Worm (Caenorhabditis elegans) whole organism, L2 larva: ENCODE data around the gene clec-196.

Source experiments
- C34F6.9 ChIP-seq: fragments of 150-350 bp; optimal IDR thresholded peaks from 2 replicates; lab custom pipeline; 2014; ENCODE audit warnings: missing biosample characterization, missing genetic modification characterization
- F13H6.1 ChIP-seq: sonication (generic microtip); optimal IDR thresholded peaks from 2 replicates; lab custom pipeline; 2016; ENCODE audit warnings: missing genetic modification characterization, missing compliant biosample characterization
- R02D3.7 ChIP-seq: fragments of 150-350 bp; optimal IDR thresholded peaks from 2 replicates; lab custom pipeline; 2014; ENCODE audit warnings: missing biosample characterization, missing genetic modification characterization
- aly-2 ChIP-seq: fragments of 150-350 bp; optimal IDR thresholded peaks from 2 replicates; lab custom pipeline; 2014; ENCODE audit warnings: missing biosample characterization, missing genetic modification characterization
- ama-1 ChIP-seq: fragments of 150-350 bp; optimal IDR thresholded peaks from 2 replicates; lab custom pipeline; 2018; ENCODE audit warnings: inconsistent platforms
- blmp-1 ChIP-seq: sonication (generic microtip); optimal IDR thresholded peaks from 2 replicates; lab custom pipeline; 2017; ENCODE audit warnings: missing genetic modification characterization, mild to moderate bottlenecking, missing compliant biosample characterization, antibody characterized with exemption, moderate library complexity; ENCODE audit not compliant: insufficient read depth
- ceh-16 ChIP-seq: fragments of 150-350 bp; optimal IDR thresholded peaks from 2 replicates; lab custom pipeline; 2014; ENCODE audit warnings: missing biosample characterization, missing genetic modification characterization
- ceh-82 ChIP-seq: fragments of 150-350 bp; optimal IDR thresholded peaks from 2 replicates; lab custom pipeline; 2014; ENCODE audit warnings: missing biosample characterization, missing genetic modification characterization
- crh-2 ChIP-seq: sonication (generic microtip); optimal IDR thresholded peaks from 2 replicates; lab custom pipeline; 2017; ENCODE audit warnings: missing biosample characterization, missing genetic modification characterization
- dmd-4 ChIP-seq: sonication (generic microtip); optimal IDR thresholded peaks from 2 replicates; lab custom pipeline; 2017; ENCODE audit warnings: missing biosample characterization, missing genetic modification characterization
- elt-1 ChIP-seq: fragments of 150-350 bp; optimal IDR thresholded peaks from 2 replicates; lab custom pipeline; 2014; ENCODE audit warnings: missing biosample characterization, missing genetic modification characterization
- elt-3 ChIP-seq: sonication (generic microtip); optimal IDR thresholded peaks from 2 replicates; lab custom pipeline; 2017; ENCODE audit warnings: missing biosample characterization, missing genetic modification characterization
- fos-1 ChIP-seq: fragments of 150-350 bp; optimal IDR thresholded peaks from 2 replicates; lab custom pipeline; 2014; ENCODE audit warnings: missing biosample characterization, missing genetic modification characterization
- gmeb-1 ChIP-seq: fragments of 150-350 bp; optimal IDR thresholded peaks from 2 replicates; lab custom pipeline; 2014; ENCODE audit warnings: missing biosample characterization, missing genetic modification characterization
- lin-11 ChIP-seq: fragments of 150-350 bp; sonication (generic microtip); optimal IDR thresholded peaks from 2 replicates; lab custom pipeline; 2014; ENCODE audit warnings: missing biosample characterization, missing genetic modification characterization, inconsistent platforms, mixed read lengths
- lin-13 ChIP-seq: fragments of 150-350 bp; optimal IDR thresholded peaks from 2 replicates; lab custom pipeline; 2014; ENCODE audit warnings: missing biosample characterization, missing genetic modification reagents, missing genetic modification characterization
- lin-39 ChIP-seq: fragments of 150-350 bp; optimal IDR thresholded peaks from 2 replicates; lab custom pipeline; 2014; ENCODE audit warnings: missing biosample characterization, missing genetic modification reagents, missing genetic modification characterization
- lsy-2 ChIP-seq, 2 experiments: fragments of 150-350 bp in 1 of 2; sonication (generic microtip) in 1 of 2; optimal IDR thresholded peaks; 2 replicates each; lab custom pipeline; 2014 to 2017; ENCODE audit warnings: missing biosample characterization in 2 of 2, missing genetic modification characterization in 2 of 2
- mab-5 ChIP-seq: fragments of 150-350 bp; optimal IDR thresholded peaks from 2 replicates; lab custom pipeline; 2014; ENCODE audit warnings: missing biosample characterization, missing genetic modification characterization
- mdl-1 ChIP-seq, 2 experiments: fragments of 150-350 bp in 1 of 2; sonication (generic microtip) in 1 of 2; optimal IDR thresholded peaks; 2 replicates each; lab custom pipeline; 2017; ENCODE audit warnings: missing biosample characterization in 2 of 2, missing genetic modification characterization in 2 of 2
- nhr-10 ChIP-seq: sonication (generic microtip); optimal IDR thresholded peaks from 2 replicates; lab custom pipeline; 2017; ENCODE audit warnings: missing biosample characterization, missing genetic modification characterization
- nhr-11 ChIP-seq: fragments of 150-350 bp; optimal IDR thresholded peaks from 2 replicates; lab custom pipeline; 2014; ENCODE audit warnings: missing biosample characterization, missing genetic modification characterization
- nhr-12 ChIP-seq: fragments of 150-350 bp; optimal IDR thresholded peaks from 2 replicates; lab custom pipeline; 2014; ENCODE audit warnings: missing biosample characterization, missing genetic modification characterization
- nhr-129 ChIP-seq: fragments of 150-350 bp; optimal IDR thresholded peaks from 2 replicates; lab custom pipeline; 2014; ENCODE audit warnings: missing biosample characterization, missing genetic modification characterization
- nhr-21 ChIP-seq: fragments of 150-350 bp; optimal IDR thresholded peaks from 2 replicates; lab custom pipeline; 2014; ENCODE audit warnings: missing biosample characterization, missing genetic modification characterization
- nhr-23 ChIP-seq: fragments of 150-350 bp; optimal IDR thresholded peaks from 2 replicates; lab custom pipeline; 2014; ENCODE audit warnings: missing biosample characterization, missing genetic modification reagents, missing genetic modification characterization
- nhr-237 ChIP-seq: fragments of 150-350 bp; optimal IDR thresholded peaks from 2 replicates; lab custom pipeline; 2014; ENCODE audit warnings: missing biosample characterization, missing genetic modification characterization
- nhr-6 ChIP-seq: fragments of 150-350 bp; optimal IDR thresholded peaks from 2 replicates; lab custom pipeline; 2014; ENCODE audit warnings: missing biosample characterization, missing genetic modification characterization
- nhr-77 ChIP-seq: fragments of 150-350 bp; optimal IDR thresholded peaks from 2 replicates; lab custom pipeline; 2014; ENCODE audit warnings: missing biosample characterization, missing genetic modification characterization
- peb-1 ChIP-seq: fragments of 150-350 bp; optimal IDR thresholded peaks from 2 replicates; lab custom pipeline; 2014; ENCODE audit warnings: missing biosample characterization, missing genetic modification characterization
- sem-4 ChIP-seq: fragments of 150-350 bp; optimal IDR thresholded peaks from 2 replicates; lab custom pipeline; 2014; ENCODE audit warnings: missing biosample characterization, missing genetic modification reagents, missing genetic modification characterization
- skn-1 ChIP-seq: sonication (generic microtip); optimal IDR thresholded peaks from 2 replicates; lab custom pipeline; 2017; ENCODE audit warnings: missing biosample characterization, missing genetic modification characterization
- sma-3 ChIP-seq: sonication (generic microtip); optimal IDR thresholded peaks from 2 replicates; lab custom pipeline; 2016; ENCODE audit warnings: missing genetic modification reagents, missing genetic modification characterization, missing compliant biosample characterization
- snpc-4 ChIP-seq: fragments of 150-350 bp; optimal IDR thresholded peaks from 2 replicates; lab custom pipeline; 2014; ENCODE audit warnings: missing biosample characterization, missing genetic modification characterization
- unc-39 ChIP-seq: fragments of 150-350 bp; optimal IDR thresholded peaks from 2 replicates; lab custom pipeline; 2014; ENCODE audit warnings: missing biosample characterization, missing genetic modification characterization
- unc-55 ChIP-seq: fragments of 150-350 bp; sonication (generic microtip); optimal IDR thresholded peaks from 3 replicates; lab custom pipeline; 2014; ENCODE audit warnings: missing biosample characterization, missing genetic modification reagents, missing genetic modification characterization
- unc-62 ChIP-seq: fragments of 150-350 bp; optimal IDR thresholded peaks from 2 replicates; lab custom pipeline; 2014; ENCODE audit warnings: missing biosample characterization, missing genetic modification reagents, missing genetic modification characterization
- zag-1 ChIP-seq: fragments of 150-350 bp; optimal IDR thresholded peaks from 2 replicates; lab custom pipeline; 2014; ENCODE audit warnings: missing biosample characterization, missing genetic modification characterization
- ztf-1 ChIP-seq: fragments of 200-800 bp; sonication (Bioruptor generic); conservative IDR thresholded peaks from 2 replicates; pipeline ENCODE4 v1.3.6; 2022; ENCODE audit warnings: missing genetic modification characterization, missing compliant biosample characterization
- ztf-11 ChIP-seq: sonication (generic microtip); optimal IDR thresholded peaks from 2 replicates; lab custom pipeline; 2017; ENCODE audit warnings: missing biosample characterization, missing genetic modification characterization
- ztf-4 ChIP-seq: fragments of 150-350 bp; optimal IDR thresholded peaks from 2 replicates; lab custom pipeline; 2014; ENCODE audit warnings: missing biosample characterization, missing genetic modification characterization

clec-196 gene

ce11 chrIV:17278861-17279591, 2.3 kb downstream of the clec-196 start, which contains the start of gene hsp-1:
Gene hsp-1 (plus strand): TSS chrIV:17278959.
- TF ChIP-seq aly-2 (tag; lab: Kevin White, UChicago), result no peak
- no peak for TF ChIP-seq peb-1 (tag; lab: Kevin White, UChicago)
- TF ChIP-seq ama-1, result peak; percentile 13
- TF ChIP-seq unc-39 (tag; lab: Kevin White, UChicago), result no peak

ce11 chrIV:17279592-17280440, 3.1 kb downstream of the clec-196 start:
- TF ChIP-seq fos-1 (tag; lab: Kevin White, UChicago) (no peak), unc-55 (no peak), sem-4 (no peak), ama-1 (peak; percentile 87), nhr-11 (tag; lab: Kevin White, UChicago) (peak; percentile 45), crh-2 (tag; lab: Kevin White, UChicago) (peak; percentile 42), C34F6.9 (tag; lab: Kevin White, UChicago) (no peak), aly-2 (tag; lab: Kevin White, UChicago) (no peak)
- TF ChIP-seq, all 48 proteins: peak for 3

ce11 chrIV:17280441-17280939, 3.7 kb downstream of the clec-196 start:
- TF ChIP-seq aly-2 (tag; lab: Kevin White, UChicago) (no peak), nhr-129 (tag; lab: Kevin White, UChicago) (peak; percentile 27), nhr-11 (tag; lab: Kevin White, UChicago) (no peak), ama-1 (peak; percentile 90)

ce11 chrIV:17281060-17282021, 4.6 kb downstream of the clec-196 start:
- peak; percentile 38 for TF ChIP-seq snpc-4 (tag; lab: Kevin White, UChicago)
- TF ChIP-seq R02D3.7 (tag; lab: Kevin White, UChicago), result no peak
- no peak for TF ChIP-seq nhr-10 (tag; lab: Kevin White, UChicago)
- TF ChIP-seq elt-3 (tag; lab: Kevin White, UChicago), result no peak
- no peak for TF ChIP-seq lin-39 (tag; lab: Kevin White, UChicago)
- TF ChIP-seq nhr-6 (tag; lab: Kevin White, UChicago), result peak; percentile 64
- peak; percentile 29 for TF ChIP-seq F13H6.1 (tag; lab: Kevin White, UChicago)
- TF ChIP-seq mab-5, result no peak
- TF ChIP-seq sem-4, result peak; percentile 66
- TF ChIP-seq fos-1 (tag; lab: Kevin White, UChicago), result peak; percentile 31
- no peak for TF ChIP-seq unc-39 (tag; lab: Kevin White, UChicago)
- peak; percentile 14 to 87 for TF ChIP-seq lsy-2 (tag; optimal IDR thresholded peaks at IDR 0.05; lab: Kevin White, UChicago)
- TF ChIP-seq peb-1 (tag; lab: Kevin White, UChicago), result no peak
- peak; percentile 93 for TF ChIP-seq crh-2 (tag; lab: Kevin White, UChicago)
- TF ChIP-seq mdl-1 (tag; optimal IDR thresholded peaks at IDR 0.05; lab: Kevin White, UChicago), result no peak
- TF ChIP-seq sma-3 (GFP tag; lab: Kevin White, UChicago), result peak; percentile 30
- no peak for TF ChIP-seq lin-11 (tag; lab: Kevin White, UChicago)
- TF ChIP-seq elt-1 (tag; lab: Kevin White, UChicago), result no peak
- TF ChIP-seq gmeb-1 (tag; lab: Kevin White, UChicago), result peak; percentile 74
- TF ChIP-seq unc-55, result no peak
- peak; percentile 17 for TF ChIP-seq unc-62 (GFP tag; lab: Kevin White, UChicago)
- TF ChIP-seq nhr-77 (tag; lab: Kevin White, UChicago), result no peak
- TF ChIP-seq nhr-23 (tag; lab: Kevin White, UChicago), result no peak
- TF ChIP-seq ceh-82 (tag; lab: Kevin White, UChicago), result no peak
- no peak for TF ChIP-seq zag-1
- no peak for TF ChIP-seq dmd-4
- TF ChIP-seq nhr-12 (tag; lab: Kevin White, UChicago), result no peak
- TF ChIP-seq skn-1 (tag; lab: Kevin White, UChicago), result peak; percentile 74
- TF ChIP-seq aly-2 (tag; lab: Kevin White, UChicago), result no peak
- peak; percentile 82 for TF ChIP-seq lin-13 (GFP tag; lab: Kevin White, UChicago)
- TF ChIP-seq ztf-11 (tag; lab: Kevin White, UChicago), result no peak
- no peak for TF ChIP-seq nhr-237 (tag; lab: Kevin White, UChicago)
- TF ChIP-seq ztf-4 (tag; lab: Kevin White, UChicago), result peak; percentile 95
- TF ChIP-seq ztf-1 (GFP tag; lab: Robert Waterston, UW), result peak; percentile 90; the same call in 1 of the 2 replicates
- TF ChIP-seq nhr-21 (tag; lab: Kevin White, UChicago), result no peak
- TF ChIP-seq ceh-16 (tag; lab: Kevin White, UChicago), result no peak
- peak; percentile 77 for TF ChIP-seq C34F6.9 (tag; lab: Kevin White, UChicago)
- TF ChIP-seq blmp-1, result no peak
